Fruit fly (Drosophila melanogaster): ENCODE results near the gene CG9121.

The CG9121 gene

dm6 chr2L:5000919-5001581, 49.8 kb downstream of the CG9121 start (continued):
- TF ChIP-seq luna (GFP tag; optimal IDR thresholded peaks at IDR 0.05) (no peak), HmgZ (tag; optimal IDR thresholded peaks at IDR 0.05) (peak; percentile 17), CG1647 (GFP tag; optimal IDR thresholded peaks at IDR 0.05) (no peak), al (GFP tag; IDR thresholded peaks at IDR 0.05) (0 out of 2 replicates have a peak, but pooled peaks have one; percentile 25), croc (GFP tag; conservative IDR thresholded peaks at IDR 0.05) (peak; percentile 12; the same call in 2 of the 3 replicates), Hand (GFP tag; optimal IDR thresholded peaks at IDR 0.05) (no peak), CG11456 (GFP tag; IDR thresholded peaks at IDR 0.05) (peak; percentile 68; the same call in 2 of the 3 replicates), CG2889 (GFP tag; IDR thresholded peaks at IDR 0.05) (0 out of 3 replicates have a peak, but pooled peaks have one; percentile 40), CG6813 (GFP tag; optimal IDR thresholded peaks at IDR 0.05) (no peak), prd (optimal IDR thresholded peaks at IDR 0.05) (no peak), prd (GFP tag; IDR thresholded peaks at IDR 0.05) (peak; percentile 74), sd (tag; optimal IDR thresholded peaks at IDR 0.05) (peak; percentile 75), CG5953 (GFP tag; IDR thresholded peaks at IDR 0.05) (peak; percentile 52; the same call in 1 of the 2 replicates), CG10366 (GFP tag; IDR thresholded peaks at IDR 0.05) (peak; percentile 34), row (GFP tag; IDR thresholded peaks at IDR 0.05) (no peak; the same call in 2 of the 3 replicates), Dref (GFP tag; IDR thresholded peaks at IDR 0.05) (peak; percentile 31; the same call in 1 of the 2 replicates), CG13296 (GFP tag; optimal IDR thresholded peaks at IDR 0.05) (no peak), ERR (GFP tag; optimal IDR thresholded peaks at IDR 0.05) (peak; percentile 49), yki (optimal IDR thresholded peaks at IDR 0.05) (peak; percentile 21), bigmax (GFP tag; optimal IDR thresholded peaks at IDR 0.05) (peak; percentile 36), Oaz (GFP tag; IDR thresholded peaks at IDR 0.05) (0 out of 2 replicates have a peak, but pooled peaks have one; percentile 6), NK7.1 (GFP tag; optimal IDR thresholded peaks at IDR 0.05) (no peak), shn (GFP tag; optimal IDR thresholded peaks at IDR 0.05) (no peak), bbx (GFP tag; IDR thresholded peaks at IDR 0.05; ENCODE audit: partially characterized antibody) (peak; percentile 13; the same call in 1 of the 2 replicates), CG14860 (GFP tag; IDR thresholded peaks at IDR 0.05; ENCODE audit: partially characterized antibody) (no peak), CG31224 (GFP tag; IDR thresholded peaks at IDR 0.05) (peak; percentile 15; the same call in 1 of the 2 replicates), CG8765 (GFP tag; IDR thresholded peaks at IDR 0.05) (peak; percentile 52; the same call in 1 of the 2 replicates), ro (GFP tag; IDR thresholded peaks at IDR 0.05) (no peak), HLH4C (GFP tag; IDR thresholded peaks at IDR 0.05; ENCODE audit: partially characterized antibody) (peak; percentile 43; the same call in 1 of the 3 replicates), CG13287 (GFP tag; IDR thresholded peaks at IDR 0.05; ENCODE audit: partially characterized antibody) (peak; percentile 49; the same call in 1 of the 2 replicates), MBD-R2 (GFP tag; IDR thresholded peaks at IDR 0.05) (peak; percentile 47; the same call in 1 of the 2 replicates), CG11695 (GFP tag; IDR thresholded peaks at IDR 0.05) (peak; percentile 6; the same call in 1 of the 3 replicates), sr (GFP tag; IDR thresholded peaks at IDR 0.05) (0 out of 3 replicates have a peak, but pooled peaks have one; percentile 7), Dip2 (GFP tag; IDR thresholded peaks at IDR 0.05) (no peak), aop (GFP tag; IDR thresholded peaks at IDR 0.05) (0 out of 2 replicates have a peak, but pooled peaks have one; percentile 43), CG32532 (GFP tag; IDR thresholded peaks at IDR 0.05) (peak; percentile 50), inv (GFP tag; IDR thresholded peaks at IDR 0.05; ENCODE audit: partially characterized antibody) (0 out of 2 replicates have a peak, but pooled peaks have one; percentile 10), zen (tag; optimal IDR thresholded peaks at IDR 0.05) (no peak), BtbVII (GFP tag; optimal IDR thresholded peaks at IDR 0.05) (no peak), CG11085 (GFP tag; IDR thresholded peaks at IDR 0.05) (peak; percentile 51), CG32767 (GFP tag; IDR thresholded peaks at IDR 0.05) (no peak), CG11696 (GFP tag; IDR thresholded peaks at IDR 0.05) (no peak), Blimp-1 (GFP tag; optimal IDR thresholded peaks at IDR 0.05) (peak; percentile 48), Rx (GFP tag; IDR thresholded peaks at IDR 0.05) (peak; percentile 76), CG9215 (GFP tag; IDR thresholded peaks at IDR 0.05) (no peak; the same call in 1 of the 2 replicates), CG4730 (GFP tag; IDR thresholded peaks at IDR 0.05) (peak; percentile 24), sim (GFP tag; IDR thresholded peaks at IDR 0.05) (no peak), zfh1 (GFP tag; IDR thresholded peaks at IDR 0.05) (peak; percentile 72), pros (GFP tag; optimal IDR thresholded peaks at IDR 0.05) (peak; percentile 65)

All from whole organism, embryonic.